Worm (Caenorhabditis elegans): ENCODE measurements around the gene pdha-1.
A peak's percentile ranks its signal among the peaks of the same experiment; 100 is the strongest.

pdha-1 gene

DNA sequence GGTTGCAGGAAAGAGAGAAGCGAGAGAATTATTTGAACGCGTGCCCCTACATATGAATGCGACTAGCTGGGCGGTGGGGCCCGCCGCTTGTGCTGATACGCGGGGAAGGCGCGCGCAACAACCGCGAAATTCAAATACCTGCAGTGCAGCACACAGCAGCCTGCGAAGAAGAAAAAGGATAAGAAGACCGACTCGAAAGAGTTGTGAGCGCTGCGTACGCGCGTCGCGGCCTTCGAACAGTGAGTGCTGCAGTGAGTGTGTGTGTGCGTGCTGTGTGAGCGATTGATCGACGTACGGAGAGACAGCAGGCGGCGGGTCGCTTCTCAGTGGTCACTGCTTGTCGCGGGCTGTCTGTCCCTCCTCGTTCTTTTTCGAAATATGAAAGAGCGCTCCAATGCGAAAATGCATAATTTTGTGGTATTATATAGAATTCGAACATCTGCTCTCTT is 37.8 kb upstream of the pdha-1 start:
- peak; percentile 82 for TF ChIP-seq ceh-19 (GFP tag; optimal IDR thresholded peaks at IDR 0.05)
- peak; percentile 67 for TF ChIP-seq syd-9 (tag; optimal IDR thresholded peaks at IDR 0.05)
- TF ChIP-seq odd-2 (tag; optimal IDR thresholded peaks at IDR 0.05) = no peak
- TF ChIP-seq dmd-4 (tag; optimal IDR thresholded peaks at IDR 0.05; ENCODE audit: borderline replicate concordance) = no peak
- peak; percentile 93 for TF ChIP-seq ref-2 (tag; optimal IDR thresholded peaks at IDR 0.05)
- no peak for TF ChIP-seq nhr-11 (tag; optimal IDR thresholded peaks at IDR 0.05)
- TF ChIP-seq npax-4 (tag; optimal IDR thresholded peaks at IDR 0.05) = peak; percentile 14
- TF ChIP-seq hlh-15 (tag; optimal IDR thresholded peaks at IDR 0.05) = no peak
- TF ChIP-seq fax-1 (tag; optimal IDR thresholded peaks at IDR 0.05) = peak; percentile 9
- no peak for TF ChIP-seq ceh-30 (tag; optimal IDR thresholded peaks at IDR 0.05)
- TF ChIP-seq fkh-6 (tag; optimal IDR thresholded peaks at IDR 0.05) = peak; percentile 52
- no peak for TF ChIP-seq unc-3 (GFP tag; conservative IDR thresholded peaks at IDR 0.05)
- TF ChIP-seq unc-3 (tag; optimal IDR thresholded peaks at IDR 0.05) = no peak
- TF ChIP-seq ztf-16 (tag; optimal IDR thresholded peaks at IDR 0.05) = no peak
- TF ChIP-seq K02D7.2 (tag; optimal IDR thresholded peaks at IDR 0.05) = no peak
- no peak for TF ChIP-seq gmeb-2 (tag; optimal IDR thresholded peaks at IDR 0.05)
- TF ChIP-seq che-1 (tag; optimal IDR thresholded peaks at IDR 0.05) = peak; percentile 52
- peak; percentile 46 for TF ChIP-seq hlh-8 (tag; optimal IDR thresholded peaks at IDR 0.05)
- no peak for TF ChIP-seq ahr-1 (tag; optimal IDR thresholded peaks at IDR 0.05)
- peak; percentile 59 for TF ChIP-seq madf-2 (tag; optimal IDR thresholded peaks at IDR 0.05)
- TF ChIP-seq fkh-10 (GFP tag; optimal IDR thresholded peaks at IDR 0.05) = no peak
- no peak for TF ChIP-seq ceh-22 (tag; optimal IDR thresholded peaks at IDR 0.05)
- peak; percentile 83 for TF ChIP-seq F13H6.1 (tag; optimal IDR thresholded peaks at IDR 0.05)
- peak; percentile 62 for TF ChIP-seq elt-2 (tag; optimal IDR thresholded peaks at IDR 0.05)
- TF ChIP-seq pat-9 (tag; optimal IDR thresholded peaks at IDR 0.05) = peak; percentile 54
- TF ChIP-seq pqm-1 (tag; optimal IDR thresholded peaks at IDR 0.05) = peak; percentile 36
- TF ChIP-seq lim-6 (tag; optimal IDR thresholded peaks at IDR 0.05) = peak; percentile 45
- peak; percentile 54 for TF ChIP-seq sdc-2 (tag; optimal IDR thresholded peaks at IDR 0.05)
- peak; percentile 94 for TF ChIP-seq ceh-34 (tag; optimal IDR thresholded peaks at IDR 0.05)
- peak; percentile 74 for TF ChIP-seq hlh-6 (tag; optimal IDR thresholded peaks at IDR 0.05)
- TF ChIP-seq ceh-31 (tag; optimal IDR thresholded peaks at IDR 0.05) = peak; percentile 79
- no peak for TF ChIP-seq zip-5 (tag; optimal IDR thresholded peaks at IDR 0.05)
- no peak for TF ChIP-seq ama-1 (optimal IDR thresholded peaks at IDR 0.05)
- TF ChIP-seq eyg-1 (tag; optimal IDR thresholded peaks at IDR 0.05) = peak; percentile 39
- TF ChIP-seq nfya-1 (tag; optimal IDR thresholded peaks at IDR 0.05) = peak; percentile 90
- peak; percentile 81 for TF ChIP-seq dve-1 (tag; optimal IDR thresholded peaks at IDR 0.05)
- TF ChIP-seq hlh-13 (GFP tag; optimal IDR thresholded peaks at IDR 0.05) = no peak
- TF ChIP-seq ceh-18 (tag; optimal IDR thresholded peaks at IDR 0.05) = peak; percentile 90
- no peak for TF ChIP-seq ceh-14 (tag; optimal IDR thresholded peaks at IDR 0.05)
- TF ChIP-seq sox-4 (tag; optimal IDR thresholded peaks at IDR 0.05) = peak; percentile 40
- TF ChIP-seq pha-4 (tag; optimal IDR thresholded peaks at IDR 0.05) = no peak
- TF ChIP-seq unc-86 (tag; optimal IDR thresholded peaks at IDR 0.05) = peak; percentile 29
- TF ChIP-seq unc-42 (tag; optimal IDR thresholded peaks at IDR 0.05) = peak; percentile 79
- peak; percentile 34 for TF ChIP-seq Y22D7AL.16 (tag; optimal IDR thresholded peaks at IDR 0.05)
- 0 out of 2 replicates have a peak, but pooled peaks have one; percentile 23 for TF ChIP-seq ceh-45 (GFP tag; IDR thresholded peaks at IDR 0.05)
- peak; percentile 33 for TF ChIP-seq hlh-30 (tag; optimal IDR thresholded peaks at IDR 0.05; ENCODE audit: insufficient read depth)
- peak; percentile 93 for TF ChIP-seq tbx-2 (tag; optimal IDR thresholded peaks at IDR 0.05)
- TF ChIP-seq ceh-2 (tag; optimal IDR thresholded peaks at IDR 0.05) = peak; percentile 44
- TF ChIP-seq K09A11.1 (tag; optimal IDR thresholded peaks at IDR 0.05; ENCODE audit: insufficient read depth) = no peak
- peak; percentile 66 for TF ChIP-seq ets-4 (tag; optimal IDR thresholded peaks at IDR 0.05)
- TF ChIP-seq ceh-6 (GFP tag; optimal IDR thresholded peaks at IDR 0.05) = peak; percentile 51
- TF ChIP-seq ttx-3 (tag; optimal IDR thresholded peaks at IDR 0.05) = no peak
- TF ChIP-seq mec-3 (tag; optimal IDR thresholded peaks at IDR 0.05; ENCODE audit: borderline replicate concordance) = no peak
- peak; percentile 72 for TF ChIP-seq pros-1 (tag; optimal IDR thresholded peaks at IDR 0.05)
